Worm (Caenorhabditis elegans) whole organism, late embryonic: ENCODE data around the gene ccch-5.

ENCODE experiments used
- K09A11.1 ChIP-seq: sonication (generic microtip); optimal IDR thresholded peaks from 2 replicates; lab custom pipeline; 2017; ENCODE audit warnings: antibody characterized with exemption, mild to moderate bottlenecking, missing genetic modification characterization, missing compliant biosample characterization; ENCODE audit not compliant: insufficient read depth
- ceh-9 ChIP-seq: sonication (generic microtip); optimal IDR thresholded peaks from 2 replicates; lab custom pipeline; 2016; ENCODE audit warnings: mild to moderate bottlenecking, missing genetic modification characterization, inconsistent platforms, missing compliant biosample characterization
- pqm-1 ChIP-seq: sonication (generic microtip); optimal IDR thresholded peaks from 2 replicates; lab custom pipeline; 2016; ENCODE audit warnings: missing genetic modification characterization, missing compliant biosample characterization
- unc-55 ChIP-seq: sonication (generic microtip); optimal IDR thresholded peaks from 2 replicates; lab custom pipeline; 2017; ENCODE audit warnings: missing biosample characterization, missing genetic modification reagents, missing genetic modification characterization
- zip-5 ChIP-seq: sonication (generic microtip); optimal IDR thresholded peaks from 2 replicates; lab custom pipeline; 2016; ENCODE audit warnings: missing genetic modification characterization, missing compliant biosample characterization

DNA sequence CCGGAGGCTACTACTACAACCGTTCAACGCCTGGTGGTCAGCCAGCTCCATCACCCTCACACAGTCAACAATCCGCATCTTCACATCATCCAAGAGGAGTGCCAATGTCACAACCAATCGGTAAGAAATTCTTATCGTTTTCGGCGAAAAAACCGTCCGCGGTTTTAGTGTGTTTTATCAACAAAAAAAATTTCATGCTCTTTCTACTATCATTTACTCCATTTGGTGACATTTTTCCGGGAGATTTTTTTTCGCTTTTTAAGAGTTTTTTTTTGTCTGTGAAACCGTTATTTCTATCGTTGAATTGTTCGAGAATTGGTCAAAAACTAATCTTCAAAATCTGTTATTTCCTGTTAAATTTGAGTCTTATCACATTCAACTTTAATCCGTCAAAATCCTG is 33.8 kb upstream of the ccch-5 start:
- TF ChIP-seq zip-5 (tag; lab: Kevin White, UChicago) (no peak), pqm-1 (tag; lab: Kevin White, UChicago) (no peak), unc-55 (GFP tag; lab: Kevin White, UChicago) (no peak), K09A11.1 (no peak), ceh-9 (tag; lab: Kevin White, UChicago) (no peak)
